Fruit fly (Drosophila melanogaster): ENCODE data around the gene B52.

The B52 gene

DNA sequence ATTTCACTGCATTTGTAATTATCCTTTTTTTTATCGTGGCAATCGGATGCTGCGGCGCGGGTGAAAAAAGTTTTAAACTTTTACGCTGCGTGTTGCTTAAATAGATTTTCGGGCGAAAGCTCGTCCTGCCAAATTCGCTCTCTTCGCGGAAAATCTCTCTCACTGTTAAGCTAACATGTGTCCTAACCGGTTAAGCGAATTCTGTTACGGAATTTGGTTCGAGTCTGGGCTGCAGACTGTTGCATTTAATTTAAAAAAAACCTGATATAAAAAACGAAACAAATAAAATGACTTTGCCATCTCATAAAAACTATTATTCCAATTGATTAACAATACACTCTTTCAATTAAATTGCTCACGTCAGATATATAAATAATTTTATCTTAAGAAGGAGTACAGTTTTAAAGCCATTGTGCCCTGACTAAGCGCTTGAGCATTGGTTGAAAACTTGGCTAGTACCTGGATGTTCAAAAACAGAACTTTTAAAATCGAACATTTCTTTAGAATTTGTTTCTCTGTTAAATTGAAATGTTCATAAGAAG lies 13.5 kb downstream of the B52 start, which contains the start of gene Task6:
Gene Task6, minus strand, starts transcription at position 51 of the 542 bp plus-strand sequence.
- TF ChIP-seq sqz (GFP tag; optimal IDR thresholded peaks at IDR 0.05) (peak; percentile 6), scrt (GFP tag; optimal IDR thresholded peaks at IDR 0.05) (peak; percentile 66), CG2116 (GFP tag; optimal IDR thresholded peaks at IDR 0.05) (peak; percentile 17), nmo (GFP tag; optimal IDR thresholded peaks at IDR 0.05) (peak; percentile 39), esg (GFP tag; conservative IDR thresholded peaks at IDR 0.05) (no peak), CG2120 (GFP tag; optimal IDR thresholded peaks at IDR 0.05) (no peak), CG10267 (tag; optimal IDR thresholded peaks at IDR 0.05) (peak; percentile 6), Dek (tag; optimal IDR thresholded peaks at IDR 0.05) (no peak), CG12744 (GFP tag; optimal IDR thresholded peaks at IDR 0.05) (no peak), CG6765 (GFP tag; optimal IDR thresholded peaks at IDR 0.05) (no peak), Elba2 (GFP tag; optimal IDR thresholded peaks at IDR 0.05) (no peak), sens (GFP tag) (peak; percentile 75), crol (GFP tag; IDR thresholded peaks at IDR 0.05) (no peak), nerfin-1 (tag; optimal IDR thresholded peaks at IDR 0.05) (peak; percentile 79), Rx (GFP tag; IDR thresholded peaks at IDR 0.05) (no peak), CG9437 (GFP tag; optimal IDR thresholded peaks at IDR 0.05) (peak; percentile 7), CG14710 (tag; optimal IDR thresholded peaks at IDR 0.05) (peak; percentile 48), Tbp (GFP tag; optimal IDR thresholded peaks at IDR 0.05) (peak; percentile 42), hkb (optimal IDR thresholded peaks at IDR 0.05) (peak; percentile 27), hkb (GFP tag; IDR thresholded peaks at IDR 0.05) (no peak), pita (GFP tag; optimal IDR thresholded peaks at IDR 0.05) (peak; percentile 84), Med (GFP tag) (no peak), disco-r (GFP tag; optimal IDR thresholded peaks at IDR 0.05) (no peak), ken (GFP tag; IDR thresholded peaks at IDR 0.05) (no peak), sug (tag; optimal IDR thresholded peaks at IDR 0.05) (no peak), CoRest (tag; optimal IDR thresholded peaks at IDR 0.05) (peak; percentile 14), CG2712 (tag; optimal IDR thresholded peaks at IDR 0.05) (peak; percentile 1), CG10431 (GFP tag; optimal IDR thresholded peaks at IDR 0.05) (no peak), Trl (optimal IDR thresholded peaks at IDR 0.05) (peak in 1 of 2 experiments; percentile 20), Trl (GFP tag; optimal IDR thresholded peaks at IDR 0.05) (no peak), Max (GFP tag; optimal IDR thresholded peaks at IDR 0.05) (no peak), CG15514 (GFP tag; optimal IDR thresholded peaks at IDR 0.05) (no peak), trem (tag; optimal IDR thresholded peaks at IDR 0.05) (peak; percentile 9), eyg (GFP tag; optimal IDR thresholded peaks at IDR 0.05) (no peak), cad (GFP tag; optimal IDR thresholded peaks at IDR 0.05) (peak; percentile 78), CG6654 (GFP tag; optimal IDR thresholded peaks at IDR 0.05) (peak; percentile 99), CTCF (GFP tag; optimal IDR thresholded peaks at IDR 0.05) (peak; percentile 67), stwl (tag; optimal IDR thresholded peaks at IDR 0.05) (peak; percentile 23)

DNA sequence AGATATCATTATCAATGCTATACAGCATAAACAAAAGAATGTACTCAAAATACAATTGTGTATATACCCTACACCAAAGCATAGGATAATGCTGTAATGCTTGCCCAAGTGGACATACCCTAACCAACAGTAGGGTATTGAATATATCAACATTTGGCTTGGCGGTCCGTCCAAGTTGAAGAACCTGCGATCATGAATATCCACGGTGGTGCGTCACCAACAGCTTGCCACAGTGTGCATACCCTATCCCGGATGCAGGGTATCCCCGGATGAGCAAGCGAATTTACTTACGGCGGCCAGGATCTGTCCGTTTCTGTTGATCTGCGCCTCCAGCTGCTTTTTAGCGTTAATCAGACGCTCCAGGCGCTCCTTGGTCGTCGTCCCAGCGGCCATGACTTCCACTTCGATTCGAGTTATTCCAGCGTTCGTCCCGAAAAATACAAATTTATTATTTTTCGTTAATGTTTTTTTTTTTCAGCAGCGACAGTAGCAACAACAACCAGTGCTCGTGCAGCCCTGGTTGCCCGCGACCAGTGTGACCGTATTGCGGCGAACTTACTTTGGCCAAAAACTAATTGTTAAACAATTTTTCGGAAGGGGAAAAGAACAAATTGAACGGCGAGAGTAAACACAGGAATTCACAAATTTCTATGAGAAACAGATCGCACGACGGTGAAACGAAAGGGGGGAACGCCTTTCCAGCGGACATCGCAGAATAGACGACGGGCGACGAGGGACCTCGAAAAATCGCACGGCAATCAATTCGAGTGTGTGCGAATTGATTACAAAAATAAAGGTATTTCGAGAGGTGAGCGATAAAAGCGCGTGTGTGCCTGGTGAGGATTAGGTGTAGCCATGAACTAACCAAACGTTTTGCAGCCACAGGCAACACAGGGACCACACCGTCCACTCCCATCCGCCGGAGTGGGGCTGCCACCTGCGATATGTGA lies 15.3 kb downstream of the B52 start, which contains the start of the genes Lkb1 and CG9588:
Gene Lkb1, plus strand, starts transcription at position 413 of the 950 bp plus-strand sequence.
Gene CG9588, minus strand, starts transcription at position 545 of the 950 bp plus-strand sequence.
- TF ChIP-seq klu (GFP tag; IDR thresholded peaks at IDR 0.05) (peak; percentile 25; the same call in 1 of the 2 replicates), HLH3B (GFP tag; IDR thresholded peaks at IDR 0.05) (peak; percentile 68), fru (optimal IDR thresholded peaks at IDR 0.05) (no peak), stc (GFP tag; IDR thresholded peaks at IDR 0.05) (no peak), mirr (GFP tag; optimal IDR thresholded peaks at IDR 0.05) (no peak), CG18764 (GFP tag; optimal IDR thresholded peaks at IDR 0.05) (no peak), CG8359 (GFP tag; optimal IDR thresholded peaks at IDR 0.05; ENCODE audit: borderline replicate concordance) (no peak), Optix (GFP tag; IDR thresholded peaks at IDR 0.05) (peak; percentile 77), NfI (GFP tag; optimal IDR thresholded peaks at IDR 0.05) (peak; percentile 38), CG13123 (GFP tag; optimal IDR thresholded peaks at IDR 0.05) (no peak), Awh (GFP tag; IDR thresholded peaks at IDR 0.05) (peak; percentile 85), nom (GFP tag; optimal IDR thresholded peaks at IDR 0.05) (peak; percentile 40), CG14014 (GFP tag; IDR thresholded peaks at IDR 0.05) (peak; percentile 72), CG2199 (GFP tag; IDR thresholded peaks at IDR 0.05) (no peak), ac (GFP tag; optimal IDR thresholded peaks at IDR 0.05) (no peak)
